Fruit fly (Drosophila melanogaster): ENCODE data around the gene Bap111.
A peak's percentile ranks its signal among the peaks of the same experiment; 100 is the strongest.

Bap111 gene

DNA sequence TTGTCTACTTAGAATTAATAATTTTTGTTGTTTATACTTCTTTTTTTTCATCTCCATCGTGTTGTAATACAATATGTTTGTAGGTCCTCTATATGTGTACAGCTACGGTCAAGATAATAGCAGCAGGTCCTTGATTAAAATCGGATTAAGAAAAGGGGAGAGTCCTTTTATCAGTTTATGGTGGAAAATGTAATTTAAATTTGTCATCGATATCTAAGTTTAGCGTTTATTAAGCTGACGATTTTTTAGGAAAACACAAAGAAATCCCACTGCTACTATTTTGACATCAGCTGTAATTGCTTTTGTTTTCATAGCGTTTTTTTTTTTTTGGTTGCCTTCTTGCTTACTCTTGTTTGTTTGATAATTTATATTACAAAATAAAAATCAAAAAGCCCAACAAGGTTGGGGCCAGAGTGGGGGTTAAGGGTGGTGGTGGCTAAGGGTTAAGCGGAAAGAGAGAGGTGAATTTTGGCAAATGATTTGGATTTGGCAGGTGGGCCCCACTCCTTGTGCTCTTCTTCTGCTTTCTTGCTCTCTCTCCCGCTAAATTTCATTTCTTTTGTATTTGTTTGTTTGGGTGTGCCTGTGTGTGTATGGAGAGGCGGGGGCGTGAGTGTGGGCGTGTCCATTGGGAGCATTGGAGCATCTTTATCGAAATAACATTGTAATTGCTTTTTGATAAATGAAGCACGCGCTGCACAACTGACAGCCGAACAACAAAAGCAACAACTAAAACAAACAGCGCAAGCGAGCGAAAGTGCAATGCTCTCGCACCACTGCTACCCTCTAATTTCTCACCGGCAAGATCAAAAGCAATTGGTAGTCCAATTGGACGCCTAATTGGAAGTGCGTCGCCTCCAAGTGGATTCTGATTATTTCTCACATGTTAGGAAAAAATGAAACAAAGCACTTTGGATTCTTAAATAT is 28.0 kb upstream of the Bap111 start (continued):
- TF ChIP-seq OdsH (GFP tag; optimal IDR thresholded peaks at IDR 0.05), result peak; percentile 2
- peak; percentile 30 for TF ChIP-seq rgr (GFP tag; optimal IDR thresholded peaks at IDR 0.05)
- peak; percentile 30 for TF ChIP-seq ey (GFP tag; optimal IDR thresholded peaks at IDR 0.05)
- peak; percentile 21 for TF ChIP-seq h (GFP tag; optimal IDR thresholded peaks at IDR 0.05)
- TF ChIP-seq dmrt93B (GFP tag; optimal IDR thresholded peaks at IDR 0.05), result peak; percentile 7
- no peak for TF ChIP-seq Abd-B (GFP tag; optimal IDR thresholded peaks at IDR 0.05)
- no peak for TF ChIP-seq usp (GFP tag; optimal IDR thresholded peaks at IDR 0.05)
- no peak for TF ChIP-seq Hr78 (GFP tag; optimal IDR thresholded peaks at IDR 0.05)
- TF ChIP-seq dsf (GFP tag; optimal IDR thresholded peaks at IDR 0.05; ENCODE audit: borderline replicate concordance), result no peak
- TF ChIP-seq Mio (GFP tag; optimal IDR thresholded peaks at IDR 0.05), result no peak
- no peak for TF ChIP-seq GATAd (GFP tag; optimal IDR thresholded peaks at IDR 0.05)
- TF ChIP-seq pan (optimal IDR thresholded peaks at IDR 0.05), result no peak
- TF ChIP-seq brk (GFP tag; optimal IDR thresholded peaks at IDR 0.05), result no peak

dm6 chrX:9122492-9122891 is 26.6 kb upstream of the Bap111 start:
- no peak for TF ChIP-seq Myc (optimal IDR thresholded peaks at IDR 0.05)
- TF ChIP-seq br (GFP tag; optimal IDR thresholded peaks at IDR 0.05), result no peak
- TF ChIP-seq h (GFP tag; optimal IDR thresholded peaks at IDR 0.05), result no peak
- no peak for TF ChIP-seq Abd-B (GFP tag; optimal IDR thresholded peaks at IDR 0.05)
- TF ChIP-seq Hr83 (GFP tag; optimal IDR thresholded peaks at IDR 0.05; ENCODE audit: poor library complexity, severe bottlenecking), result no peak
- no peak for TF ChIP-seq pan (optimal IDR thresholded peaks at IDR 0.05)
- no peak for TF ChIP-seq ey (GFP tag; optimal IDR thresholded peaks at IDR 0.05)
- no peak for TF ChIP-seq Mio (GFP tag; optimal IDR thresholded peaks at IDR 0.05)
- TF ChIP-seq Hnf4 (GFP tag; optimal IDR thresholded peaks at IDR 0.05), result no peak
- TF ChIP-seq CG9705 (GFP tag; optimal IDR thresholded peaks at IDR 0.05), result no peak
- TF ChIP-seq OdsH (GFP tag; optimal IDR thresholded peaks at IDR 0.05), result no peak

DNA sequence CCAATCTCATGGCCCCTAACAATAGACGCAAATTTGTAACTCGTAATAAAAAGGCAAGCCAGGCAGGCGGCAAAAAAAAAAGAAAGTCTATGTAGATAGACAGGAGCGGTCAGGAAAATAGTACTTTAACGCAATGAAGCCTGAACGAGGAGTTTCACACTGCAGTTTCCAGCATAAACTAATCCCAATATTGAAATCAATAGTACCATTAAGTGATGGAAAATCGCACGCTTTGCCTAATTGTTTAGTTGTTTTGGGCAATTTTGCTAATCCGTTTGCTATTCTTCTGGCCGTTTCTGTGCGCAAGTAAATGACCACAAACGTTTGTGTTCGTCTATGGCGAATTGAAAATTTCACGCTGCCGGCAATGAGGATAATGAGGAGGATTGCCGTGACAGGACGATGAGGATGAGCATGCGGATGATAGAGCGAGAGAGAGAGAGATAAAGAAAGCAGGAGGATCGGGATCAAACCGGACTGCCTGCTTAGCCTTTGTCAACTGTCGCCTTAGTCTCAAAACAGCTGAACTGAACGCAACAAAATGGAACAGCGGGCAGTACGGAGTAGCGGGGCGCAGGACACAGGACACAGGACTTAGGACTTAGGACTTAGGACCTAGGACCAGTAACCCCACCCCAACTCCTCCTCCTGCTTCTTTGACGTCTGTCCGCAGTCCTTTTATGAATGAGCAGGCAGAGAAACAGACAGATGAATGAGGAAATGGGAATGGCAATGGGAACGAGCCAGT is 21.7 kb upstream of the Bap111 start:
- no peak for TF ChIP-seq Dfd (GFP tag; optimal IDR thresholded peaks at IDR 0.05)
- TF ChIP-seq Hr83 (GFP tag; optimal IDR thresholded peaks at IDR 0.05; ENCODE audit: poor library complexity, severe bottlenecking), result no peak
- no peak for TF ChIP-seq Jra (GFP tag; optimal IDR thresholded peaks at IDR 0.05)
- TF ChIP-seq dl (GFP tag; optimal IDR thresholded peaks at IDR 0.05; ENCODE audit: insufficient read depth in 1 of 2, partially characterized antibody in 2 of 2), result no peak
- TF ChIP-seq rgr (GFP tag; optimal IDR thresholded peaks at IDR 0.05), result no peak
- TF ChIP-seq h (GFP tag; optimal IDR thresholded peaks at IDR 0.05), result no peak
- TF ChIP-seq GATAd (GFP tag; optimal IDR thresholded peaks at IDR 0.05), result no peak
- TF ChIP-seq OdsH (GFP tag; optimal IDR thresholded peaks at IDR 0.05), result no peak
- TF ChIP-seq woc (GFP tag; optimal IDR thresholded peaks at IDR 0.05), result no peak
- no peak for TF ChIP-seq usp (GFP tag; optimal IDR thresholded peaks at IDR 0.05)
- TF ChIP-seq psq (GFP tag; optimal IDR thresholded peaks at IDR 0.05), result no peak

DNA sequence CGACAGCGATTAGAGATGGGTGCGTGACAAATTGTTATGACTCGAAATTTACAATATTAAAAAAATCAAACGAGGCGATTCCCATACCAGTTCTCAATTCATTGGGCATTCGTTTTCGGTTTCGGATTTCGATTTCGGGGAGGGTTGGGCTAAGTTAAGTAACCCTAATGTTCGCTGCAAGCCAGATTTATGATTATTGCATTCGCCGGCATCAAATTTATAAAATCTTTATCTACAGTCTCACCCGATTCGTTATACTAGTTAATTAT is 21.2 kb upstream of the Bap111 start:
- TF ChIP-seq fru (GFP tag; optimal IDR thresholded peaks at IDR 0.05), result no peak
- no peak for TF ChIP-seq Mio (GFP tag; optimal IDR thresholded peaks at IDR 0.05)
- no peak for TF ChIP-seq dsf (GFP tag; optimal IDR thresholded peaks at IDR 0.05; ENCODE audit: borderline replicate concordance)
- no peak for TF ChIP-seq CG32264 (GFP tag; optimal IDR thresholded peaks at IDR 0.05)
- TF ChIP-seq Hr83 (GFP tag; optimal IDR thresholded peaks at IDR 0.05; ENCODE audit: poor library complexity, severe bottlenecking), result no peak
- TF ChIP-seq CrebA (GFP tag; optimal IDR thresholded peaks at IDR 0.05; ENCODE audit: borderline replicate concordance), result no peak
- no peak for TF ChIP-seq usp (GFP tag; optimal IDR thresholded peaks at IDR 0.05)
- TF ChIP-seq Dfd (GFP tag; optimal IDR thresholded peaks at IDR 0.05), result no peak
- no peak for TF ChIP-seq brk (GFP tag; optimal IDR thresholded peaks at IDR 0.05)
- TF ChIP-seq N (GFP tag; optimal IDR thresholded peaks at IDR 0.05), result no peak
- TF ChIP-seq Hnf4 (GFP tag; optimal IDR thresholded peaks at IDR 0.05), result no peak
- TF ChIP-seq OdsH (GFP tag; optimal IDR thresholded peaks at IDR 0.05), result no peak
- no peak for TF ChIP-seq Vsx2 (GFP tag; optimal IDR thresholded peaks at IDR 0.05; ENCODE audit: partially characterized antibody)
- no peak for TF ChIP-seq GATAd (GFP tag; optimal IDR thresholded peaks at IDR 0.05)

dm6 chrX:9129436-9129835 is 19.7 kb upstream of the Bap111 start:
- no peak for TF ChIP-seq sage (GFP tag; optimal IDR thresholded peaks at IDR 0.05)
- no peak for TF ChIP-seq dmrt93B (GFP tag; optimal IDR thresholded peaks at IDR 0.05)
- TF ChIP-seq GATAd (GFP tag; optimal IDR thresholded peaks at IDR 0.05), result no peak
- TF ChIP-seq Jra (GFP tag; optimal IDR thresholded peaks at IDR 0.05), result no peak
- TF ChIP-seq sv (GFP tag; optimal IDR thresholded peaks at IDR 0.05), result no peak
- TF ChIP-seq Mio (GFP tag; optimal IDR thresholded peaks at IDR 0.05), result no peak
- TF ChIP-seq Abd-B (GFP tag; optimal IDR thresholded peaks at IDR 0.05), result no peak
- TF ChIP-seq br (GFP tag; optimal IDR thresholded peaks at IDR 0.05), result no peak
- no peak for TF ChIP-seq Myc (optimal IDR thresholded peaks at IDR 0.05)
- no peak for TF ChIP-seq tai (GFP tag; optimal IDR thresholded peaks at IDR 0.05)
- TF ChIP-seq fru (GFP tag; optimal IDR thresholded peaks at IDR 0.05), result no peak
- TF ChIP-seq CG9705 (GFP tag; optimal IDR thresholded peaks at IDR 0.05), result no peak

Measured in whole organism, wandering third instar larva.